Worm (Caenorhabditis elegans) whole organism, L3 larva: ENCODE data around the gene pgl-1.

Experiments used
- R02D3.7 ChIP-seq: fragments of 150-350 bp; optimal IDR thresholded peaks from 2 replicates; lab custom pipeline; 2014; ENCODE audit warnings: missing biosample characterization, missing genetic modification characterization
- ZK546.5 ChIP-seq: sonication (generic microtip); optimal IDR thresholded peaks from 2 replicates; lab custom pipeline; 2017; ENCODE audit warnings: missing biosample characterization, missing genetic modification characterization
- aly-2 ChIP-seq: fragments of 150-350 bp; optimal IDR thresholded peaks from 2 replicates; lab custom pipeline; 2014; ENCODE audit warnings: missing biosample characterization, missing genetic modification characterization
- ceh-16 ChIP-seq: sonication (generic microtip); optimal IDR thresholded peaks from 2 replicates; lab custom pipeline; 2017; ENCODE audit warnings: missing biosample characterization, missing genetic modification characterization
- ceh-82 ChIP-seq: fragments of 150-350 bp; optimal IDR thresholded peaks from 2 replicates; lab custom pipeline; 2014; ENCODE audit warnings: missing biosample characterization, missing genetic modification characterization
- daf-12 ChIP-seq: fragments of 150-350 bp; optimal IDR thresholded peaks from 2 replicates; lab custom pipeline; 2014; ENCODE audit warnings: missing biosample characterization, missing genetic modification reagents, missing genetic modification characterization
- egl-27 ChIP-seq: sonication (generic microtip); optimal IDR thresholded peaks from 4 replicates; lab custom pipeline; 2017; ENCODE audit warnings: missing biosample characterization, missing genetic modification reagents, missing genetic modification characterization
- egl-5 ChIP-seq: fragments of 150-350 bp; optimal IDR thresholded peaks from 2 replicates; lab custom pipeline; 2017; ENCODE audit warnings: missing biosample characterization, missing genetic modification reagents, missing genetic modification characterization, inconsistent platforms
- elt-1 ChIP-seq: fragments of 150-350 bp; optimal IDR thresholded peaks from 2 replicates; lab custom pipeline; 2014; ENCODE audit warnings: missing biosample characterization, missing genetic modification characterization
- elt-2 ChIP-seq: sonication (generic microtip); optimal IDR thresholded peaks from 2 replicates; lab custom pipeline; 2016; ENCODE audit warnings: missing genetic modification reagents, mild to moderate bottlenecking, missing genetic modification characterization, missing compliant biosample characterization
- elt-3 ChIP-seq, 3 experiments: fragments of 150-350 bp in 1 of 3; sonication (generic microtip) in 2 of 3; optimal IDR thresholded peaks; 2 replicates in 2 of 3; 4 replicates in 1 of 3; lab custom pipeline; 2014 to 2017; ENCODE audit warnings: missing biosample characterization in 3 of 3, missing genetic modification characterization in 3 of 3
- eor-1 ChIP-seq, 2 experiments: fragments of 150-350 bp; optimal IDR thresholded peaks; 2 replicates each; lab custom pipeline; 2014 to 2018; ENCODE audit warnings: missing biosample characterization in 2 of 2, missing genetic modification characterization in 2 of 2
- fkh-10 ChIP-seq: sonication (generic microtip); optimal IDR thresholded peaks from 2 replicates; lab custom pipeline; 2017; ENCODE audit warnings: missing biosample characterization, missing genetic modification reagents, missing genetic modification characterization
- fkh-2 ChIP-seq: fragments of 150-350 bp; optimal IDR thresholded peaks from 2 replicates; lab custom pipeline; 2014; ENCODE audit warnings: missing biosample characterization, missing genetic modification reagents, missing genetic modification characterization
- fos-1 ChIP-seq: fragments of 150-350 bp; optimal IDR thresholded peaks from 2 replicates; lab custom pipeline; 2014; ENCODE audit warnings: missing biosample characterization, missing genetic modification characterization
- hmg-11 ChIP-seq: sonication (generic microtip); optimal IDR thresholded peaks from 2 replicates; lab custom pipeline; 2016; ENCODE audit warnings: missing genetic modification characterization, missing compliant biosample characterization
- jun-1 ChIP-seq: fragments of 150-350 bp; optimal IDR thresholded peaks from 2 replicates; lab custom pipeline; 2014; ENCODE audit warnings: missing biosample characterization, missing genetic modification reagents, missing genetic modification characterization
- lin-39 ChIP-seq: fragments of 150-350 bp; optimal IDR thresholded peaks from 2 replicates; lab custom pipeline; 2018; ENCODE audit warnings: missing biosample characterization, missing genetic modification reagents, missing genetic modification characterization
- lsy-12 ChIP-seq: sonication (generic microtip); optimal IDR thresholded peaks from 2 replicates; lab custom pipeline; 2016; ENCODE audit warnings: mild to moderate bottlenecking, missing genetic modification characterization, missing compliant biosample characterization
- mml-1 ChIP-seq: fragments of 150-350 bp; sonication (generic microtip); optimal IDR thresholded peaks from 3 replicates; lab custom pipeline; 2014; ENCODE audit warnings: missing biosample characterization, missing genetic modification characterization
- nfya-1 ChIP-seq: sonication (generic microtip); optimal IDR thresholded peaks from 2 replicates; lab custom pipeline; 2017; ENCODE audit warnings: missing genetic modification characterization, mild to moderate bottlenecking, missing compliant biosample characterization, antibody characterized with exemption, moderate library complexity; ENCODE audit not compliant: insufficient read depth
- nhr-11 ChIP-seq: fragments of 150-350 bp; optimal IDR thresholded peaks from 2 replicates; lab custom pipeline; 2014; ENCODE audit warnings: missing biosample characterization, missing genetic modification characterization
- nhr-12 ChIP-seq: fragments of 150-350 bp; optimal IDR thresholded peaks from 2 replicates; lab custom pipeline; 2014; ENCODE audit warnings: missing biosample characterization, missing genetic modification characterization
- nhr-237 ChIP-seq: fragments of 150-350 bp; optimal IDR thresholded peaks from 2 replicates; lab custom pipeline; 2014; ENCODE audit warnings: missing biosample characterization, missing genetic modification characterization
- nhr-25 ChIP-seq: sonication (generic microtip); optimal IDR thresholded peaks from 2 replicates; lab custom pipeline; 2017; ENCODE audit warnings: missing biosample characterization, missing genetic modification characterization
- nhr-28 ChIP-seq: fragments of 150-350 bp; optimal IDR thresholded peaks from 2 replicates; lab custom pipeline; 2014; ENCODE audit warnings: missing biosample characterization, missing genetic modification characterization
- nhr-43 ChIP-seq: sonication (generic microtip); optimal IDR thresholded peaks from 2 replicates; lab custom pipeline; 2016; ENCODE audit warnings: mild to moderate bottlenecking, missing genetic modification characterization, missing compliant biosample characterization; ENCODE audit not compliant: poor library complexity, severe bottlenecking
- nhr-67 ChIP-seq: fragments of 150-350 bp; optimal IDR thresholded peaks from 2 replicates; lab custom pipeline; 2014; ENCODE audit warnings: missing biosample characterization, missing genetic modification characterization
- nhr-76 ChIP-seq: fragments of 150-350 bp; sonication (generic microtip); optimal IDR thresholded peaks from 5 replicates; lab custom pipeline; 2014; ENCODE audit warnings: missing biosample characterization, missing genetic modification characterization
- pha-4 ChIP-seq: fragments of 150-350 bp; optimal IDR thresholded peaks from 2 replicates; lab custom pipeline; 2014; ENCODE audit warnings: missing biosample characterization, missing genetic modification reagents, missing genetic modification characterization
- skn-1 ChIP-seq: fragments of 150-350 bp; optimal IDR thresholded peaks from 2 replicates; lab custom pipeline; 2014; ENCODE audit warnings: missing biosample characterization, missing genetic modification characterization
- snpc-4 ChIP-seq: fragments of 150-350 bp; optimal IDR thresholded peaks from 2 replicates; lab custom pipeline; 2014; ENCODE audit warnings: missing biosample characterization, missing genetic modification characterization
- tbx-2 ChIP-seq: sonication (generic microtip); optimal IDR thresholded peaks from 2 replicates; lab custom pipeline; 2016; ENCODE audit warnings: mild to moderate bottlenecking, missing genetic modification characterization, missing compliant biosample characterization
- unc-62 ChIP-seq: fragments of 150-350 bp; sonication (generic microtip); optimal IDR thresholded peaks from 4 replicates; lab custom pipeline; 2014; ENCODE audit warnings: missing biosample characterization, missing genetic modification reagents, missing genetic modification characterization
- zag-1 ChIP-seq: fragments of 150-350 bp; optimal IDR thresholded peaks from 2 replicates; lab custom pipeline; 2014; ENCODE audit warnings: missing biosample characterization, missing genetic modification characterization
- ztf-4 ChIP-seq: fragments of 150-350 bp; optimal IDR thresholded peaks from 2 replicates; lab custom pipeline; 2014; ENCODE audit warnings: missing biosample characterization, missing genetic modification characterization

Gene pgl-1

ce11 chrIV:6972427-6972826 lies 4.7 kb downstream of the pgl-1 start, which contains the start of gene nhr-249:
Gene nhr-249, minus strand, starts transcription at chrIV:6972527.
- no peak for TF ChIP-seq zag-1 (tag; lab: Kevin White, UChicago)
- no peak for TF ChIP-seq ceh-16 (tag; lab: Kevin White, UChicago)
- TF ChIP-seq tbx-2 = no peak
- no peak for TF ChIP-seq ztf-4 (tag; lab: Kevin White, UChicago)
- no peak for TF ChIP-seq nfya-1 (tag; lab: Kevin White, UChicago)
- no peak for TF ChIP-seq unc-62 (GFP tag; lab: Kevin White, UChicago)
- no peak for TF ChIP-seq hmg-11
- TF ChIP-seq lin-39 (tag; lab: Kevin White, UChicago) = no peak
- no peak for TF ChIP-seq fos-1 (tag; lab: Kevin White, UChicago)
- no peak for TF ChIP-seq elt-2 (tag; lab: Kevin White, UChicago)
- TF ChIP-seq mml-1 = no peak
- no peak for TF ChIP-seq snpc-4 (tag; lab: Kevin White, UChicago)
- no peak for TF ChIP-seq nhr-43 (tag; lab: Kevin White, UChicago)
- TF ChIP-seq egl-27 = no peak
- no peak for TF ChIP-seq fkh-2

ce11 chrIV:6971213-6971612 lies 5.9 kb downstream of the pgl-1 start, which contains the start of gene ZK381.62:
Gene ZK381.62, minus strand, starts transcription at chrIV:6971313.
- TF ChIP-seq pha-4 (tag; lab: Kevin White, UChicago) (no peak), hmg-11 (no peak), elt-3 (tag; optimal IDR thresholded peaks at IDR 0.05; lab: Kevin White, UChicago) (no peak), ceh-82 (tag; lab: Kevin White, UChicago) (no peak), nhr-76 (tag; lab: Kevin White, UChicago) (no peak), nhr-43 (tag; lab: Kevin White, UChicago) (no peak), ceh-16 (tag; lab: Kevin White, UChicago) (no peak), skn-1 (tag; lab: Kevin White, UChicago) (no peak), R02D3.7 (tag; lab: Kevin White, UChicago) (no peak), nhr-25 (no peak), aly-2 (tag; lab: Kevin White, UChicago) (no peak), nhr-67 (tag; lab: Kevin White, UChicago) (no peak)
- TF ChIP-seq, all 47 proteins: peak for 0

- TF ChIP-seq elt-2 (tag; lab: Kevin White, UChicago) (no peak), egl-5 (tag; lab: Kevin White, UChicago) (no peak), tbx-2 (no peak), R02D3.7 (tag; lab: Kevin White, UChicago) (no peak), jun-1 (tag; lab: Kevin White, UChicago) (no peak), nhr-28 (tag; lab: Kevin White, UChicago) (no peak), fkh-2 (no peak), lsy-12 (tag; lab: Kevin White, UChicago) (no peak), nhr-12 (no peak), skn-1 (tag; lab: Kevin White, UChicago) (no peak), fkh-10 (GFP tag; lab: Kevin White, UChicago) (no peak), eor-1 (tag; optimal IDR thresholded peaks at IDR 0.05; lab: Kevin White, UChicago) (no peak), ceh-16 (tag; lab: Kevin White, UChicago) (no peak), daf-12 (tag; lab: Kevin White, UChicago) (no peak), pha-4 (tag; lab: Kevin White, UChicago) (no peak)
These were observed 6.8 kb downstream of the pgl-1 start, which contains the start of gene ZK381.8 for ce11 chrIV:6970271-6970670. Gene ZK381.8, minus strand, starts transcription at chrIV:6970371.

- TF ChIP-seq nhr-237 (tag; lab: Kevin White, UChicago) (no peak), elt-1 (no peak), fos-1 (tag; lab: Kevin White, UChicago) (no peak), skn-1 (tag; lab: Kevin White, UChicago) (no peak), fkh-2 (no peak), elt-2 (tag; lab: Kevin White, UChicago) (no peak), nhr-25 (no peak), nhr-11 (tag; lab: Kevin White, UChicago) (no peak), ZK546.5 (tag; lab: Kevin White, UChicago) (no peak), egl-27 (no peak), mml-1 (no peak)
These were observed 11.9 kb downstream of the pgl-1 start, which contains the start of gene ZK381.2 for ce11 chrIV:6965192-6965591. Gene ZK381.2, plus strand, starts transcription at chrIV:6965492.
